Worm (Caenorhabditis elegans) whole organism, late embryonic: ENCODE measurements around the gene Y22D7AL.10.

Experiments used
- C08G9.2 ChIP-seq: sonication (generic microtip); optimal IDR thresholded peaks from 2 replicates; lab custom pipeline; 2016; ENCODE audit warnings: mild to moderate bottlenecking, missing genetic modification characterization, moderate library complexity, missing compliant biosample characterization
- F13H6.1 ChIP-seq: sonication (generic microtip); optimal IDR thresholded peaks from 2 replicates; lab custom pipeline; 2016; ENCODE audit warnings: missing genetic modification characterization, missing compliant biosample characterization
- K02D7.2 ChIP-seq: sonication (generic microtip); optimal IDR thresholded peaks from 2 replicates; lab custom pipeline; 2017; ENCODE audit warnings: mild to moderate bottlenecking, missing genetic modification characterization, missing compliant biosample characterization
- Y22D7AL.16 ChIP-seq: sonication (generic microtip); optimal IDR thresholded peaks from 2 replicates; lab custom pipeline; 2016; ENCODE audit warnings: missing genetic modification characterization, missing compliant biosample characterization
- ceh-14 ChIP-seq: sonication (generic microtip); optimal IDR thresholded peaks from 2 replicates; lab custom pipeline; 2016; ENCODE audit warnings: missing genotype, missing genetic modification characterization, missing compliant biosample characterization
- ceh-19 ChIP-seq: fragments of 200-800 bp; sonication (Bioruptor generic); optimal IDR thresholded peaks from 2 replicates; lab custom pipeline; 2018; ENCODE audit warnings: mild to moderate bottlenecking, missing genetic modification characterization, missing compliant biosample characterization
- ceh-2 ChIP-seq: sonication (generic microtip); optimal IDR thresholded peaks from 2 replicates; lab custom pipeline; 2016; ENCODE audit warnings: missing genotype, missing genetic modification characterization, missing compliant biosample characterization
- ceh-30 ChIP-seq: fragments of 150-350 bp; optimal IDR thresholded peaks from 2 replicates; lab custom pipeline; 2014; ENCODE audit warnings: missing biosample characterization, missing genetic modification characterization
- ceh-48 ChIP-seq: sonication (generic microtip); optimal IDR thresholded peaks from 2 replicates; lab custom pipeline; 2016; ENCODE audit warnings: missing genetic modification characterization, inconsistent platforms, missing compliant biosample characterization
- ceh-6 ChIP-seq: fragments of 200-800 bp; sonication (Bioruptor generic); optimal IDR thresholded peaks from 2 replicates; lab custom pipeline; 2018; ENCODE audit warnings: mild to moderate bottlenecking, missing genetic modification characterization, missing compliant biosample characterization
- dve-1 ChIP-seq: sonication (generic microtip); optimal IDR thresholded peaks from 2 replicates; lab custom pipeline; 2017; ENCODE audit warnings: antibody characterized with exemption, mild to moderate bottlenecking, missing genetic modification characterization, missing compliant biosample characterization
- elt-4 ChIP-seq: sonication (generic microtip); optimal IDR thresholded peaks from 2 replicates; lab custom pipeline; 2016; ENCODE audit warnings: missing genetic modification characterization, missing compliant biosample characterization
- ets-4 ChIP-seq: sonication (generic microtip); optimal IDR thresholded peaks from 2 replicates; lab custom pipeline; 2016; ENCODE audit warnings: missing genetic modification characterization, missing compliant biosample characterization
- fax-1 ChIP-seq: sonication (generic microtip); optimal IDR thresholded peaks from 2 replicates; lab custom pipeline; 2016; ENCODE audit warnings: missing genotype, missing genetic modification characterization, missing compliant biosample characterization
- fkh-10 ChIP-seq: fragments of 150-350 bp; optimal IDR thresholded peaks from 2 replicates; lab custom pipeline; 2014; ENCODE audit warnings: missing biosample characterization, missing genetic modification reagents, missing genetic modification characterization
- gmeb-2 ChIP-seq: sonication (generic microtip); optimal IDR thresholded peaks from 2 replicates; lab custom pipeline; 2016; ENCODE audit warnings: missing genetic modification characterization, inconsistent platforms, missing compliant biosample characterization
- hlh-13 ChIP-seq: fragments of 200-800 bp; sonication (Bioruptor generic); optimal IDR thresholded peaks from 2 replicates; lab custom pipeline; 2018; ENCODE audit warnings: mild to moderate bottlenecking, missing genetic modification characterization, missing compliant biosample characterization
- hlh-15 ChIP-seq: sonication (generic microtip); optimal IDR thresholded peaks from 2 replicates; lab custom pipeline; 2016; ENCODE audit warnings: missing genetic modification characterization, missing compliant biosample characterization
- hlh-30 ChIP-seq: sonication (generic microtip); optimal IDR thresholded peaks from 2 replicates; lab custom pipeline; 2017; ENCODE audit warnings: antibody characterized with exemption, missing genetic modification characterization, missing compliant biosample characterization; ENCODE audit not compliant: insufficient read depth
- hlh-8 ChIP-seq: sonication (generic microtip); optimal IDR thresholded peaks from 2 replicates; lab custom pipeline; 2016; ENCODE audit warnings: missing genotype, missing genetic modification characterization, missing compliant biosample characterization
- lin-11 ChIP-seq: fragments of 200-800 bp; sonication (Bioruptor generic); optimal IDR thresholded peaks from 2 replicates; lab custom pipeline; 2018; ENCODE audit warnings: mild to moderate bottlenecking, missing genetic modification characterization, missing compliant biosample characterization
- madf-2 ChIP-seq: sonication (generic microtip); optimal IDR thresholded peaks from 2 replicates; lab custom pipeline; 2017; ENCODE audit warnings: missing genetic modification characterization, missing compliant biosample characterization
- mec-3 ChIP-seq: sonication (generic microtip); optimal IDR thresholded peaks from 2 replicates; lab custom pipeline; 2016; ENCODE audit warnings: borderline replicate concordance, missing genetic modification characterization, missing compliant biosample characterization
- nhr-11 ChIP-seq: fragments of 150-350 bp; optimal IDR thresholded peaks from 2 replicates; lab custom pipeline; 2014; ENCODE audit warnings: missing biosample characterization, missing genetic modification characterization
- nhr-232 ChIP-seq: sonication (generic microtip); optimal IDR thresholded peaks from 2 replicates; lab custom pipeline; 2016; ENCODE audit warnings: missing genetic modification characterization, missing compliant biosample characterization
- npax-4 ChIP-seq: sonication (generic microtip); optimal IDR thresholded peaks from 2 replicates; lab custom pipeline; 2016; ENCODE audit warnings: missing genetic modification characterization, missing compliant biosample characterization
- odd-2 ChIP-seq: sonication (generic microtip); optimal IDR thresholded peaks from 2 replicates; lab custom pipeline; 2017; ENCODE audit warnings: antibody characterized with exemption, mild to moderate bottlenecking, missing genetic modification characterization, missing compliant biosample characterization
- pat-9 ChIP-seq: fragments of 200-800 bp; sonication (Bioruptor generic); optimal IDR thresholded peaks from 2 replicates; lab custom pipeline; 2018; ENCODE audit warnings: mild to moderate bottlenecking, missing genetic modification characterization, moderate library complexity, missing compliant biosample characterization
- pha-4 ChIP-seq: fragments of 150-350 bp; optimal IDR thresholded peaks from 2 replicates; lab custom pipeline; 2018; ENCODE audit warnings: missing biosample characterization, missing genetic modification reagents, missing genetic modification characterization
- pros-1 ChIP-seq: fragments of 150-350 bp; optimal IDR thresholded peaks from 2 replicates; lab custom pipeline; 2014; ENCODE audit warnings: missing biosample characterization, missing genetic modification reagents, missing genetic modification characterization
- sdc-2 ChIP-seq: sonication (generic microtip); optimal IDR thresholded peaks from 2 replicates; lab custom pipeline; 2016; ENCODE audit warnings: missing genotype, missing genetic modification characterization, missing compliant biosample characterization
- sox-2 ChIP-seq: fragments of 200-800 bp; sonication (Bioruptor generic); IDR thresholded peaks from 2 replicates; pipeline ENCODE4 v1.3.6; 2022; ENCODE audit warnings: missing genetic modification reagents, missing genetic modification characterization, missing compliant biosample characterization
- unc-3 ChIP-seq, 2 experiments: fragments of 200-800 bp in 1 of 2; sonication (Bioruptor generic) in 1 of 2; sonication (generic microtip) in 1 of 2; conservative IDR thresholded peaks in 1 of 2; optimal IDR thresholded peaks in 1 of 2; 2 replicates each; pipeline versions ENCODE4 v1.3.6 to Lab custom; 2016 to 2022; ENCODE audit warnings: missing compliant biosample characterization in 2 of 2, missing genetic modification characterization in 2 of 2, missing genetic modification reagents in 1 of 2
- unc-42 ChIP-seq: sonication (generic microtip); optimal IDR thresholded peaks from 2 replicates; lab custom pipeline; 2016; ENCODE audit warnings: missing genotype, missing genetic modification characterization, missing compliant biosample characterization

The Y22D7AL.10 gene

DNA sequence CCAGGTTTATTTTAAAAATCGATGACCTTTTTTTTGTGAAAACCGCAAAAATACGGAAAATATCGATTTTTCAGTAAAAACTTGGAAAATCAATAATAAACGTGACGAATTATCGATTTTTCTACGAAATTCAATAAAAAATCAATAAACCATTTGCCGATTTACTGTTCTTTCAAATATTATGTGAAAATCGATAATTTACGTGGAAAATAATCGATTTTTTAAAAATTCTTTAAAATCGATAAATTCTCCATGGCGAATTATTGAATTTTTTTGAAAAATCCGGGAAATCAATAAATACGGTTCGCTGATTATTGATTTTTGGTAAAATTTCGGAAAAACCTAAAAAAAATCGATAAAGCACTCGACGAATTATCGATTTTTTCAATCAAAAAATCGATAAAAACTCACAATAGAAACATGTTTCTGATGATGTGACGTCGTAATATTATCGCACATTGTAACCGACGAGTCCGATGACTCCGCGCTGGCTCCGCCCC lies 34.5 kb downstream of the Y22D7AL.10 start:
- TF ChIP-seq pros-1 (no peak), dve-1 (tag; lab: Kevin White, UChicago) (no peak), sox-2 (no peak), sdc-2 (tag; lab: Kevin White, UChicago) (no peak), ceh-48 (tag; lab: Kevin White, UChicago) (peak; percentile 41), hlh-15 (tag; lab: Kevin White, UChicago) (no peak), fkh-10 (GFP tag; lab: Kevin White, UChicago) (no peak)
- TF ChIP-seq, all 69 proteins: peak for 1

ce11 chrIII:1583529-1583928 lies 35.2 kb downstream of the Y22D7AL.10 start:
- peak; percentile 89 for TF ChIP-seq ceh-48 (tag; lab: Kevin White, UChicago)
- TF ChIP-seq lin-11 (tag; lab: Kevin White, UChicago) = no peak

DNA sequence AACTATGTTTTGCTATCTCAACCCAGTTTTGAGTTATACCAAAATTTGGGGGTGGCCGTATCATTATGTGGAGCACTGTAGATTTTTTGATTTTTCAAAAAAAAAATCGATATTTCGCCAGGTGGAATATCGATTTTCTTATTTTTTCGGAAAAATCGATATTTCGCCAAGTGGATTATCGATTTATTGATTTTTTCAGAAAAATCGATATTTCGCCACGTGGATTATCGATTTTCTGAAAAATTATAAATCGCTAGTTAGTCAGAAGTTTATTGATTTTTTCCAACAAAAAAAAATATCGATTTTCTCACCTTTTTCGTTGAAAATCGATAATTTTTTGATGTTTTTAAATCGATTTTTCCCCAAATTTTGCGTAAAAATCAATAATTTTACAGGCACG lies 38.6 kb downstream of the Y22D7AL.10 start:
- TF ChIP-seq pha-4 (no peak), ceh-48 (tag; lab: Kevin White, UChicago) (peak; percentile 80)

DNA sequence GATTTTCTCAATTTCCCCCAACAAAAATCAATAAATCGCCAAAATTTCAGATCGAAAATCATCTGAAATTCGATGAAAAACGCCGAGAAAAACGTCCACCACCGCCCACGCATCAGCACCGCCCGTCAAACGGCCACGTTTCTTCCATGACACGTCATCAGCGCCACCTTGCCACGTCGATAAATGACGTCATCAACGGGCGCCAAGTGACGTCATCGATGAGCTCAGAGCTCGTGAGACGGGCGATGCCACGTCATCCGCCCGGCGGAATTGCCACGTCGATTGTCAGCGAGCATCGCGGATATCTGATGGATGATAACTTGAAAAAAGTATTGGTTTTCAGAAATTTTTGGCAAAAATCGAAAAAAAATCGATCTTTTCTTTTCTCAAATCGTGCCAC lies 39.7 kb downstream of the Y22D7AL.10 start:
- TF ChIP-seq K02D7.2 (tag; lab: Kevin White, UChicago) = no peak
- TF ChIP-seq nhr-232 (tag; lab: Kevin White, UChicago) = no peak
- TF ChIP-seq unc-3 (GFP tag; conservative IDR thresholded peaks at IDR 0.05; lab: Robert Waterston, UW) = no peak
- TF ChIP-seq unc-3 (tag; optimal IDR thresholded peaks at IDR 0.05; lab: Kevin White, UChicago) = no peak
- TF ChIP-seq Y22D7AL.16 = no peak
- TF ChIP-seq ceh-2 (tag; lab: Kevin White, UChicago) = no peak
- TF ChIP-seq pat-9 = no peak
- no peak for TF ChIP-seq pha-4
- TF ChIP-seq hlh-13 (GFP tag; lab: Kevin White, UChicago) = no peak
- TF ChIP-seq hlh-8 (tag; lab: Kevin White, UChicago) = no peak
- no peak for TF ChIP-seq fkh-10 (GFP tag; lab: Kevin White, UChicago)

DNA sequence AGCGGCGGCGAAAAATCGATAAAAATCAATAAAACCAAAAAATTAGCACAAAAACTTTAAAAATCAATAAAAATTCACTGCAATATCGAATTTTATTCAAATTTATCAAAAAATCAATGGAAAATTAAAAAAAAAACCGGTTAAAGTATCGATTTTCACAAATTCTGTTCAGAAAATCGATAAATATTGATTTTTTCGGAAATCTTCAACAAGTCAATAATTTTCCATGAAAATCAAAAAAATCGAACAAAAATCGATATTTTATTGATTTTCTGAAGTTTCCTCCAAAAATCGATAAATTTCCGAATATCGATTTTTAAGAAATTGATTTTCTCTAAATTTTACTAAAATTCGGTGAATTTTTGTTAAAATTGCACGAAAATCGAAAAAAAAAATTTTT lies 40.2 kb downstream of the Y22D7AL.10 start:
- TF ChIP-seq elt-4 (tag; lab: Kevin White, UChicago) = no peak
- TF ChIP-seq npax-4 (tag; lab: Kevin White, UChicago) = no peak
- no peak for TF ChIP-seq odd-2 (tag; lab: Kevin White, UChicago)
- no peak for TF ChIP-seq sdc-2 (tag; lab: Kevin White, UChicago)
- no peak for TF ChIP-seq pros-1
- TF ChIP-seq ceh-48 (tag; lab: Kevin White, UChicago) = peak; percentile 59
- TF ChIP-seq, all 69 proteins: peak for 1

ce11 chrIII:1576451-1576850 lies 42.3 kb downstream of the Y22D7AL.10 start, which contains the start of gene Y22D7AL.7:
Y22D7AL.7 (plus strand) TSS chrIII:1576751.
- TF ChIP-seq nhr-11 (tag; lab: Kevin White, UChicago) (no peak), ets-4 (no peak), F13H6.1 (tag; lab: Kevin White, UChicago) (no peak), madf-2 (no peak), C08G9.2 (tag; lab: Kevin White, UChicago) (no peak), ceh-30 (tag; lab: Kevin White, UChicago) (no peak), mec-3 (tag; lab: Kevin White, UChicago) (no peak), ceh-48 (tag; lab: Kevin White, UChicago) (no peak), ceh-6 (GFP tag; lab: Kevin White, UChicago) (no peak), fax-1 (tag; lab: Kevin White, UChicago) (no peak), unc-42 (tag; lab: Kevin White, UChicago) (no peak), ceh-14 (tag; lab: Kevin White, UChicago) (no peak), gmeb-2 (tag; lab: Kevin White, UChicago) (no peak), ceh-19 (GFP tag; lab: Kevin White, UChicago) (no peak), hlh-30 (tag; lab: Kevin White, UChicago) (no peak)
